Worm (Caenorhabditis elegans): ENCODE results near the gene C09E7.4.

Gene C09E7.4

DNA sequence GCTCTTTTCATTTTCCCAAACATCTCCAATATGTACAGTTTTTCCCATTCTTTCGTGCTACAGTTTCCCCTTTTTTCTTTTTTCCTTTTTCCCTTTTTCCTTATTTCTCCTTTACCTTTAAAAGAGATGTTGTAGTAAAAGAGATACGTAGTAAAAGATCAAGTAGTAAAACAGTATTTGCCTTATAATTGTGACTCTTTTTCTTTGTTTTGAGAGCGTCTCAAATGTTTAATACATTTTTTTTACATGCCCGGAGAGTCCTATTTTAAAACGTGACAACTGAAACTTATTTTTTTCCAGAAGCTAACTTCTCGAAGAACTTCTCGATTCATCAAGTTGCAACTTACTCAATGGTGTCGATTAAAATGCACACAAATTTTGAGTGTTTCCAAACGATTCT lies 29.0 kb downstream of the C09E7.4 start, which contains the start of gene F23F12.12:
TSS of gene F23F12.12 (plus strand) at position 301 of the 400 bp plus-strand sequence.
- no peak for TF ChIP-seq sea-1 (GFP tag; conservative IDR thresholded peaks at IDR 0.05)
- no peak for TF ChIP-seq aly-1 (tag; optimal IDR thresholded peaks at IDR 0.05)

DNA sequence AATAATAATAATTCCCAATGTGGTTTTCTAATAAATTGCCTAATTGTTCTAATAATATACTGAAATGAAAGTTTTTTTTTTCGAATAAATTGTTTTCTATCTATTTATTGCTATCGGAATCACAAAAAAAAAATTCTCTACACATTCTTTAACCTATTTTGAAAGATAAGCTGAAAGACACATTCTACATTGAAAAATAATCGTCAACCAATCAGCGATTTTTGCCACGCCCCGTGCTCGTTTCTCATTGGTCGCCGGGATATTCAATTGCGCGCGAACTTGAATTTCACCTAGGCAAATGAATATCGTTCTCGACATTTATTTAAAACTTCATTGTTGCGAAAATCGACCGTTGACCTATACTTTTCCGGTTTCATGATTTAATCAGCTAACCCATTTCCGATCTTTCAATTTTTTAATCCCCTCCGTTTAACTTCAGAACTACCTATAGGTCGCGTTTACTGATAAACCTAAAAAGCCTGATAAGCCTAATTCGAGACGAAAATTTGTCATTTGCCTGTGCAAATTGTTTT lies 36.7 kb downstream of the C09E7.4 start, which contains the start of gene F23F12.3:
TSS of gene F23F12.3 (plus strand) at position 483 of the 533 bp plus-strand sequence.
- TF ChIP-seq hmbx-1 (tag; optimal IDR thresholded peaks at IDR 0.05) (no peak), hnd-1 (tag; optimal IDR thresholded peaks at IDR 0.05) (no peak), tbx-37 (GFP tag; conservative IDR thresholded peaks at IDR 0.05) (no peak), ceh-36 (tag; optimal IDR thresholded peaks at IDR 0.05) (no peak), ets-7 (tag; optimal IDR thresholded peaks at IDR 0.05) (no peak), pes-1 (GFP tag; IDR thresholded peaks at IDR 0.05) (no peak), ama-1 (optimal IDR thresholded peaks at IDR 0.05) (no peak), F13C5.2 (tag; optimal IDR thresholded peaks at IDR 0.05) (no peak), B0310.2 (tag; optimal IDR thresholded peaks at IDR 0.05) (no peak), scrt-1 (GFP tag; IDR thresholded peaks at IDR 0.05) (no peak), hmg-4 (GFP tag; optimal IDR thresholded peaks at IDR 0.05) (no peak), ceh-13 (GFP tag; optimal IDR thresholded peaks at IDR 0.05) (no peak), tra-4 (tag; optimal IDR thresholded peaks at IDR 0.05) (no peak)

DNA sequence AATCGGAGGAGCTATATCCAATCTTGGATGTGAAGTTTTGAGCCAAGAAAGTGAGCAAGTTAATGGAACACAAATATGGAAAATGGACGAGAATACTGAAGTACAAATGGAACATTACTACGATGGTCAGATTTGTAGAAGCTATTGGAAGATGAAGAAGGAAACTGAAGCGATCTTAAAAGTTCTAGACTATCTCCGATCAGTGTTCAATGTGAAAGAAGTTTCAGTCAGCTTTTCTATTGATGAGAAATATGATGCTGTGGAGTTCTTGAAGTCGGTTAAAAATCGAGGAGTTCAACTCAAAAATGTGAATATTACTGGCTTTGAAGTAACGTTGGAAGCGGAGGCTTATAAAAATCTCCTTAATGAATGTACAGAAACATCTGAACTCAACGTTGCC lies 37.7 kb downstream of the C09E7.4 start:
- no peak for TF ChIP-seq scrt-1 (GFP tag; IDR thresholded peaks at IDR 0.05)
- no peak for TF ChIP-seq pes-1 (GFP tag; IDR thresholded peaks at IDR 0.05)
- TF ChIP-seq tbx-11 (GFP tag; IDR thresholded peaks at IDR 0.05), result no peak
- TF ChIP-seq flt-1 (GFP tag; IDR thresholded peaks at IDR 0.05), result no peak
- no peak for TF ChIP-seq ceh-13 (GFP tag; optimal IDR thresholded peaks at IDR 0.05)
- no peak for TF ChIP-seq hmbx-1 (tag; optimal IDR thresholded peaks at IDR 0.05)
- TF ChIP-seq sea-1 (GFP tag; conservative IDR thresholded peaks at IDR 0.05), result no peak
- TF ChIP-seq ama-1 (optimal IDR thresholded peaks at IDR 0.05), result no peak

DNA sequence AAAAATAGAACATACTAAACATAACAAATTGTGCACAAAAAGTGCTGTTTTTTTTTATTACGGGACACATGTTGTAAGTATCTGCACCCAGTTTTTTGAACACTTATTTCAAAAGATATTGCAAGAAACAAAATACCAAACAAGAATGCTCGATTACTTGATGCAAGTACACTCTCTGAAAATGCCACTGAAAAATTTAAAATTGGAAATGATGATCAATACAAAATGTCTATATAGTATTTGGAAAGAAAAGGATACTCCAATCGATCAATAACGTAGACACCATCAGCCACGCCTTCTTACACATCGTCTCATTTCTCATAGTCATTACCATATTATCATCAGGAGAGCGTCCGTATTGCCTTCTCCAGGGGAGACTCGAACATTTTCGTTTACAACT lies 38.6 kb downstream of the C09E7.4 start, which contains the start of gene sdz-15:
TSS of gene sdz-15 (plus strand) at position 301 of the 400 bp plus-strand sequence.
- no peak for TF ChIP-seq tbx-37 (GFP tag; conservative IDR thresholded peaks at IDR 0.05)
- TF ChIP-seq ets-7 (tag; optimal IDR thresholded peaks at IDR 0.05), result no peak
- no peak for TF ChIP-seq ama-1 (optimal IDR thresholded peaks at IDR 0.05)
- no peak for TF ChIP-seq B0310.2 (tag; optimal IDR thresholded peaks at IDR 0.05)
- no peak for TF ChIP-seq sea-1 (GFP tag; conservative IDR thresholded peaks at IDR 0.05)
- no peak for TF ChIP-seq hmbx-1 (tag; optimal IDR thresholded peaks at IDR 0.05)
- no peak for TF ChIP-seq hnd-1 (tag; optimal IDR thresholded peaks at IDR 0.05)
- no peak for TF ChIP-seq ceh-36 (tag; optimal IDR thresholded peaks at IDR 0.05)
- no peak for TF ChIP-seq aly-1 (tag; optimal IDR thresholded peaks at IDR 0.05)
- no peak for TF ChIP-seq ceh-13 (GFP tag; optimal IDR thresholded peaks at IDR 0.05)
- no peak for TF ChIP-seq F13C5.2 (tag; optimal IDR thresholded peaks at IDR 0.05)
- TF ChIP-seq flt-1 (GFP tag; IDR thresholded peaks at IDR 0.05), result no peak
- no peak for TF ChIP-seq tra-4 (tag; optimal IDR thresholded peaks at IDR 0.05)
- no peak for TF ChIP-seq tbx-11 (GFP tag; IDR thresholded peaks at IDR 0.05)
- TF ChIP-seq hmg-4 (GFP tag; optimal IDR thresholded peaks at IDR 0.05), result no peak
- TF ChIP-seq scrt-1 (GFP tag; IDR thresholded peaks at IDR 0.05), result no peak
- no peak for TF ChIP-seq pes-1 (GFP tag; IDR thresholded peaks at IDR 0.05)

DNA sequence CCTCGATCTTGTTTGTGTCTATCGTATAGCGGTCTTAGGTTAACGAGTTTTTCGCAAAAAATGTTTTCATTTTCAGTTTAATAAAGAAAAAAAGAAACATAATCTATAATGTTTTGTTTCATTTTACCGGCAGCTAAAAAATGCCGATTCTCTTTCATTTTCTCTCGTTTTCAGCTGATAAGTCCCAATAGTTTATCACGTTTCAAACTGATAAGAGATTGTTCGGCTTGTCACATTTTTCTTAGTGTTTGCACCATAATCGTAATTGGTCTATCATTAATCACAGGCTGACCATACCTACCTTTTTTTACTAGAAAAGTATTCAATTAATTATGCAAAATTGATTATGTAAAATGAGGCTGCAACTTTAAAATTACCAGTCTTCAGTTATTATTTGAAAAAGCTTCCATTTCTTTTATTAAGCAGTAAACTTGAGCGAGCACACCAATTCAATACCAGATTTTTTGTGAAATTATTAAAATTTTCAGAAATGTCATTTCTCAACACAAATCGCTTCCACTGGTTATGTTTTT lies 41.5 kb downstream of the C09E7.4 start, which contains the start of gene F23F12.13:
TSS of gene F23F12.13 (plus strand) at position 483 of the 533 bp plus-strand sequence.
- no peak for TF ChIP-seq aly-1 (tag; optimal IDR thresholded peaks at IDR 0.05)
- no peak for TF ChIP-seq hnd-1 (tag; optimal IDR thresholded peaks at IDR 0.05)

DNA sequence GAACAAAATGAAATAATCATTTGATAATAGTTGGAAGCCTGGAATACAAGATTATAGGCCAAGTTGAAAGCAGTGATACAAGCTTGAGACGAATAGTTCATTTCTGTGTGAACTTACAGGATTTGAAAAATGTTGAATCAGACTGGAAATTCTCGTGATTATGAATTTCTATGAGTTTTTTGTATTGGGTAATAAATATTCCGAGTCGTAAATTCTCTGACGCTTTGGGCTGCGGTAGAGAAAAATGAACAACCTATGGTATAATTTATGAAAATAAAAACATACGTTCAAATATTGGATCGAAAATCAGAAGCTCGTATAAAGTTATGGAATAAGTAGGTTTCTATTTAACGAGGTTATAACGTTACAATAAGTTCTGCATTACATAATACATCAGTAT lies 44.0 kb downstream of the C09E7.4 start, which contains the start of gene srb-11:
TSS of gene srb-11 (minus strand) at position 101 of the 400 bp plus-strand sequence.
- TF ChIP-seq hmbx-1 (tag; optimal IDR thresholded peaks at IDR 0.05) (no peak), ets-7 (tag; optimal IDR thresholded peaks at IDR 0.05) (no peak), sea-1 (GFP tag; conservative IDR thresholded peaks at IDR 0.05) (no peak), hmg-4 (GFP tag; optimal IDR thresholded peaks at IDR 0.05) (no peak), tbx-37 (GFP tag; conservative IDR thresholded peaks at IDR 0.05) (no peak), flt-1 (GFP tag; IDR thresholded peaks at IDR 0.05) (no peak)

DNA sequence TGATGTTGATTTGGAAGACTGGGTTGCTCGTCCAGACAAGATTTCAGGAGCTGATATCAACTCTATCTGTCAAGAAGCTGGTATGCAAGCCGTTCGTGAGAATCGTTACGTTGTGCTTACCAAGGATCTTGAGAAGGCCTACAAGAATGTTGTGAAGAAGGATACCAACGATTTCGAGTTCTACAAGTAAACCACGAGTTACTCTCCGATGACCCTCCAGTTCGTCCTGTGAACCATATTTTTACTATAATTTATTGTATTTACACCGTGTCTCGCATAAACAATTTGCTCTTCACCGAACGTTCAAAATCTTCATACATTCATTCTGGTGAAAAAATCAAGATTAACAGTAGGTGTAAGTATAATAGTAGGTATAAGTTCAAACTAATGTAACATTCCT lies 45.8 kb downstream of the C09E7.4 start:
- TF ChIP-seq aly-1 (tag; optimal IDR thresholded peaks at IDR 0.05) (no peak), tbx-37 (GFP tag; conservative IDR thresholded peaks at IDR 0.05) (no peak)

DNA sequence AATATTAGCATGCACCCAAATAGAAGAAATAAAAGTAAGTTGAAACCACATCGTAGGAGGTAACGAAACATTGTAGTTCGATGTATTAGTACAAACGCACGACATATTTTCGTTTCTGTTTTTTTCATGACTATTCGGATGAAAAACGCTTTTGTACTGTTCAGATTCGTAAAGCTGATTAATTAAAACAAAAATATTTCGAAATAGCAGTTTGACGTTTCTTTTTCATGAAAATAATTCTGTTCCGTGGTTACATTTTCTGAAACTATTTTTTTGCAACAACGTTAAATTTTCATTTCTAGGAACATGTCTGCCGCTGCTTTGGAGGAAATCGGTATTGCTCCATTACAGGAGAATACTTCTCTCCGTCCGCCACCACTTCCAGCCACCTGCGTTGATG lies 47.3 kb downstream of the C09E7.4 start, which contains the start of gene rpt-3:
TSS of gene rpt-3 (plus strand) at position 301 of the 400 bp plus-strand sequence.
- TF ChIP-seq aly-1 (tag; optimal IDR thresholded peaks at IDR 0.05) (no peak), hmbx-1 (tag; optimal IDR thresholded peaks at IDR 0.05) (no peak), pes-1 (GFP tag; IDR thresholded peaks at IDR 0.05) (no peak), sea-1 (GFP tag; conservative IDR thresholded peaks at IDR 0.05) (no peak), tbx-11 (GFP tag; IDR thresholded peaks at IDR 0.05) (no peak), B0310.2 (tag; optimal IDR thresholded peaks at IDR 0.05) (no peak), F13C5.2 (tag; optimal IDR thresholded peaks at IDR 0.05) (no peak), ets-7 (tag; optimal IDR thresholded peaks at IDR 0.05) (no peak), ceh-13 (GFP tag; optimal IDR thresholded peaks at IDR 0.05) (no peak), tbx-37 (GFP tag; conservative IDR thresholded peaks at IDR 0.05) (no peak), scrt-1 (GFP tag; IDR thresholded peaks at IDR 0.05) (no peak), ceh-36 (tag; optimal IDR thresholded peaks at IDR 0.05) (no peak), tra-4 (tag; optimal IDR thresholded peaks at IDR 0.05) (no peak), ama-1 (optimal IDR thresholded peaks at IDR 0.05) (no peak), flt-1 (GFP tag; IDR thresholded peaks at IDR 0.05) (no peak), hnd-1 (tag; optimal IDR thresholded peaks at IDR 0.05) (no peak), hmg-4 (GFP tag; optimal IDR thresholded peaks at IDR 0.05) (no peak)
